Worm (Caenorhabditis elegans) whole organism, L3 larva: ENCODE data around the gene C23H3.9.

Experiments
- ZK546.5 ChIP-seq: sonication (generic microtip); optimal IDR thresholded peaks from 2 replicates; lab custom pipeline; 2017; ENCODE audit warnings: missing biosample characterization, missing genetic modification characterization
- ama-1 ChIP-seq: fragments of 150-350 bp; optimal IDR thresholded peaks from 2 replicates; lab custom pipeline; 2018
- ceh-28 ChIP-seq: fragments of 150-350 bp; optimal IDR thresholded peaks from 2 replicates; lab custom pipeline; 2014; ENCODE audit warnings: missing biosample characterization, missing genetic modification reagents, missing genetic modification characterization
- ceh-82 ChIP-seq: fragments of 150-350 bp; optimal IDR thresholded peaks from 2 replicates; lab custom pipeline; 2014; ENCODE audit warnings: missing biosample characterization, missing genetic modification characterization
- egl-27 ChIP-seq: sonication (generic microtip); optimal IDR thresholded peaks from 4 replicates; lab custom pipeline; 2017; ENCODE audit warnings: missing biosample characterization, missing genetic modification reagents, missing genetic modification characterization
- elt-3 ChIP-seq, 3 experiments: fragments of 150-350 bp in 1 of 3; sonication (generic microtip) in 2 of 3; optimal IDR thresholded peaks; 2 replicates in 2 of 3; 4 replicates in 1 of 3; lab custom pipeline; 2014 to 2017; ENCODE audit warnings: missing biosample characterization in 3 of 3, missing genetic modification characterization in 3 of 3
- fkh-10 ChIP-seq: sonication (generic microtip); optimal IDR thresholded peaks from 2 replicates; lab custom pipeline; 2017; ENCODE audit warnings: missing biosample characterization, missing genetic modification reagents, missing genetic modification characterization
- jun-1 ChIP-seq: fragments of 150-350 bp; optimal IDR thresholded peaks from 2 replicates; lab custom pipeline; 2014; ENCODE audit warnings: missing biosample characterization, missing genetic modification reagents, missing genetic modification characterization
- nhr-12 ChIP-seq: fragments of 150-350 bp; optimal IDR thresholded peaks from 2 replicates; lab custom pipeline; 2014; ENCODE audit warnings: missing biosample characterization, missing genetic modification characterization
- nhr-237 ChIP-seq: fragments of 150-350 bp; optimal IDR thresholded peaks from 2 replicates; lab custom pipeline; 2014; ENCODE audit warnings: missing biosample characterization, missing genetic modification characterization
- nhr-25 ChIP-seq: sonication (generic microtip); optimal IDR thresholded peaks from 2 replicates; lab custom pipeline; 2017; ENCODE audit warnings: missing biosample characterization, missing genetic modification characterization
- nhr-43 ChIP-seq: sonication (generic microtip); optimal IDR thresholded peaks from 2 replicates; lab custom pipeline; 2016; ENCODE audit warnings: mild to moderate bottlenecking, missing genetic modification characterization, missing compliant biosample characterization; ENCODE audit not compliant: poor library complexity, severe bottlenecking
- unc-39 ChIP-seq: sonication (generic microtip); optimal IDR thresholded peaks from 4 replicates; lab custom pipeline; 2017; ENCODE audit warnings: missing biosample characterization, missing genetic modification characterization

- TF ChIP-seq fkh-10 (GFP tag; lab: Kevin White, UChicago) = no peak
- TF ChIP-seq nhr-12 (tag; lab: Kevin White, UChicago) = no peak
- TF ChIP-seq ceh-82 (tag; lab: Kevin White, UChicago) = no peak
- no peak for TF ChIP-seq unc-39 (tag; lab: Kevin White, UChicago)
- no peak for TF ChIP-seq elt-3 (tag; optimal IDR thresholded peaks at IDR 0.05; lab: Kevin White, UChicago)
- TF ChIP-seq nhr-25 (tag; lab: Kevin White, UChicago) = no peak
- no peak for TF ChIP-seq nhr-43 (tag; lab: Kevin White, UChicago)
- no peak for TF ChIP-seq jun-1 (tag; lab: Kevin White, UChicago)
- TF ChIP-seq nhr-237 (tag; lab: Kevin White, UChicago) = no peak
- no peak for TF ChIP-seq ceh-28 (tag; lab: Kevin White, UChicago)
- no peak for TF ChIP-seq ama-1
- TF ChIP-seq ZK546.5 = no peak
- TF ChIP-seq egl-27 = no peak
These were observed 29.8 kb upstream of the C23H3.9 start, which contains the start of gene C50D2.2 for ce11 chrII:108865-109264.
